Worm (Caenorhabditis elegans) whole organism, early embryonic: Measurements from ENCODE around the gene F59B2.14.
"Not testable (repeated sequence)": the region's sequence is repeated elsewhere in the genome, so short reads cannot be mapped to it uniquely, and the experiment has no call there.

ENCODE experiments used
- B0310.2 ChIP-seq: sonication (generic microtip); optimal IDR thresholded peaks from 2 replicates; lab custom pipeline; 2016; ENCODE audit warnings: mild to moderate bottlenecking, missing genetic modification characterization, missing compliant biosample characterization
- F13C5.2 ChIP-seq: sonication (generic microtip); optimal IDR thresholded peaks from 2 replicates; lab custom pipeline; 2017; ENCODE audit warnings: mild to moderate bottlenecking, missing genetic modification characterization, inconsistent platforms, missing compliant biosample characterization
- aly-1 ChIP-seq: sonication (generic microtip); optimal IDR thresholded peaks from 2 replicates; lab custom pipeline; 2016; ENCODE audit warnings: missing genetic modification characterization, missing compliant biosample characterization
- ama-1 ChIP-seq: fragments of 150-350 bp; optimal IDR thresholded peaks from 2 replicates; lab custom pipeline; 2014
- ceh-13 ChIP-seq: fragments of 200-800 bp; sonication (Bioruptor generic); optimal IDR thresholded peaks from 2 replicates; lab custom pipeline; 2018; ENCODE audit warnings: mild to moderate bottlenecking, missing genetic modification characterization, missing compliant biosample characterization
- ceh-36 ChIP-seq: sonication (generic microtip); optimal IDR thresholded peaks from 2 replicates; lab custom pipeline; 2016; ENCODE audit warnings: missing genetic modification characterization, inconsistent platforms, missing compliant biosample characterization
- ets-7 ChIP-seq: sonication (generic microtip); optimal IDR thresholded peaks from 2 replicates; lab custom pipeline; 2016; ENCODE audit warnings: missing genotype, missing genetic modification characterization, missing compliant biosample characterization
- flt-1 ChIP-seq: fragments of 200-800 bp; sonication (Bioruptor generic); IDR thresholded peaks from 2 replicates; pipeline ENCODE4 v1.3.6; 2022; ENCODE audit warnings: missing genetic modification characterization, missing compliant biosample characterization
- hmbx-1 ChIP-seq: sonication (generic microtip); optimal IDR thresholded peaks from 2 replicates; lab custom pipeline; 2016; ENCODE audit warnings: mild to moderate bottlenecking, missing genetic modification characterization, missing compliant biosample characterization
- hmg-4 ChIP-seq: fragments of 200-800 bp; sonication (Bioruptor generic); optimal IDR thresholded peaks from 2 replicates; lab custom pipeline; 2018; ENCODE audit warnings: mild to moderate bottlenecking, missing genetic modification characterization, missing compliant biosample characterization
- hnd-1 ChIP-seq: sonication (generic microtip); optimal IDR thresholded peaks from 2 replicates; lab custom pipeline; 2016; ENCODE audit warnings: missing genetic modification characterization, missing compliant biosample characterization
- pes-1 ChIP-seq: fragments of 200-800 bp; sonication (Bioruptor generic); IDR thresholded peaks from 2 replicates; pipeline ENCODE4 v1.3.6; 2022; ENCODE audit warnings: missing genetic modification reagents, missing genetic modification characterization, missing compliant biosample characterization
- scrt-1 ChIP-seq: fragments of 200-800 bp; sonication (Bioruptor generic); IDR thresholded peaks from 2 replicates; pipeline ENCODE4 v1.3.6; 2022; ENCODE audit warnings: missing genetic modification characterization, missing compliant biosample characterization
- sea-1 ChIP-seq: fragments of 200-800 bp; sonication (Bioruptor generic); conservative IDR thresholded peaks from 2 replicates; pipeline ENCODE4 v1.3.6; 2022; ENCODE audit warnings: missing genetic modification characterization, missing compliant biosample characterization
- tbx-11 ChIP-seq: fragments of 200-800 bp; sonication (Bioruptor generic); IDR thresholded peaks from 2 replicates; pipeline ENCODE4 v1.3.6; 2022; ENCODE audit warnings: missing genetic modification characterization, missing compliant biosample characterization
- tbx-37 ChIP-seq: fragments of 200-800 bp; sonication (Bioruptor generic); conservative IDR thresholded peaks from 2 replicates; pipeline ENCODE4 v1.3.6; 2022; ENCODE audit warnings: missing genetic modification reagents, missing genetic modification characterization, missing compliant biosample characterization
- tra-4 ChIP-seq: sonication (generic microtip); optimal IDR thresholded peaks from 2 replicates; lab custom pipeline; 2017; ENCODE audit warnings: missing genetic modification characterization, missing compliant biosample characterization

The F59B2.14 gene

DNA sequence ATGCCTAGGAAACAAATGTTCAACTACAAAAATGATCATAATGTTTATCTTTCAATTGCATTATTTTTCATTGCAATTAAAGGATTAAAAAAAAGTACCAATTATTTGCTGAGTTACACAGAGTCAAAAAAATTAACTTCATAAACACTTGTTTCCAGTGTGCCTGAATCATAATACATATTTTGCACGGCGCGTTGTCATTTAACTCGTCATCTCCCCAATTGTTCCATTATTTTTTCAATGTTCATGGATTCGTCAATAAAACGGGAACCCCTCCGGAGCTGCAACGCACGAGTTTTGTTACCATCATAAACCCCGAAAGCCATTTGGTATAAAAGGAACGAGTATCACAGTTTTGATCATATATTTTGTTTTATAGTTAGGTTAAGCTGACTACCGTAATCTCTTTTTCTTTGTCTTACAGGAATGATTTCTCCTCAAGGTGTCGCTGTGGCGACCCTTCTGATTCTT lies 5.2 kb downstream of the F59B2.14 start, which contains the start of gene F59B2.12:
Gene F59B2.12, plus strand, starts transcription at position 421 of the 471 bp plus-strand sequence.
- no peak for TF ChIP-seq hmg-4
- TF ChIP-seq aly-1 = no peak
- no peak for TF ChIP-seq ceh-36 (tag; lab: Kevin White, UChicago)

DNA sequence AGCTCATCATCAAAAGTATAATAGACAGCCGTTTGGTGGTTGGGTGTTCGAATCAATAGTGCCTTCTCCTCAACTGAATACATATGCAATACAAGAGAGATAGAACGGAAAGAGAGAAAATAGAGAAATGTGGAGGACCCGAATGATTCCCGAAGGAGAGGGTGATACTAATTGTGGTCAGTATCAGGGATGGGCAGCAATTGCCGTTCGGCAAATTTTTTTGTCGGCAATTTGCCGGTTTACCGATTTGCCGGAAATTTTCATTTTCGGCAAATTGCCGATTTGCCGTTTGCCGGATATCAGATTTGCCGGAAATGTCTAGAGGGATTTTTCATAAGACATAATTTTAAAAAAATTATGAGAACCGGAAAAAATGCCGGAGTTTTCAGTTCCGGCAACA lies 10.1 kb downstream of the F59B2.14 start, which contains the start of gene F59B2.9:
Gene F59B2.9, minus strand, starts transcription at position 101 of the 400 bp plus-strand sequence.
- TF ChIP-seq flt-1 (GFP tag; lab: Robert Waterston, UW) (no peak), hmbx-1 (tag; lab: Kevin White, UChicago) (no peak), ama-1 (lab: Kevin White, UChicago) (no peak), sea-1 (no peak), hnd-1 (tag; lab: Kevin White, UChicago) (no peak), hmg-4 (no peak), scrt-1 (GFP tag; lab: Robert Waterston, UW) (no peak), ceh-36 (tag; lab: Kevin White, UChicago) (no peak), B0310.2 (tag; lab: Kevin White, UChicago) (no peak), tbx-11 (GFP tag; lab: Robert Waterston, UW) (no peak), tra-4 (tag; lab: Kevin White, UChicago) (no peak), F13C5.2 (tag; lab: Kevin White, UChicago) (no peak), aly-1 (no peak), ceh-13 (GFP tag; lab: Kevin White, UChicago) (no peak), ets-7 (no peak), pes-1 (GFP tag; lab: Robert Waterston, UW) (no peak), tbx-37 (GFP tag; lab: Robert Waterston, UW) (no peak)

DNA sequence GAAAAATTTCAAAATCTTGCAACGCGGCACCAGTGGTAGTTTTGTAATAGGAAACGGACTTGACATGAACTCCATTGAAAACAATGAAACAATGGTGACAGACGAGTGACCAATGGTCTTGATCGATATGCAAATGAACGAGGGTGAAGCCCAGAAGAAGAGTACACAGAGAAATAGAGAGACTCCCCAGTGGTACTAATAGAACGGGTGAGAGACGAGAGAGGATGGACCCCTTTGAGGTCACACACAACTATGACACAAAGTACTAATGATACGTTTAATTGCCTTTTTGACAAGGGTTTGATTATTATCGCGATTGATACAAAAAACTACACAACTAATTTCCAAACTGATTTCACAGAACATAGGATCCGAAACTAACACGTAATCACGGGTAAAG lies 12.4 kb downstream of the F59B2.14 start, which contains the start of gene F59B2.8:
Gene F59B2.8, minus strand, starts transcription at position 151 of the 400 bp plus-strand sequence.
- TF ChIP-seq ceh-13 (GFP tag; lab: Kevin White, UChicago) (no peak), ceh-36 (tag; lab: Kevin White, UChicago) (no peak), pes-1 (GFP tag; lab: Robert Waterston, UW) (no peak), B0310.2 (tag; lab: Kevin White, UChicago) (no peak), hmg-4 (no peak)

DNA sequence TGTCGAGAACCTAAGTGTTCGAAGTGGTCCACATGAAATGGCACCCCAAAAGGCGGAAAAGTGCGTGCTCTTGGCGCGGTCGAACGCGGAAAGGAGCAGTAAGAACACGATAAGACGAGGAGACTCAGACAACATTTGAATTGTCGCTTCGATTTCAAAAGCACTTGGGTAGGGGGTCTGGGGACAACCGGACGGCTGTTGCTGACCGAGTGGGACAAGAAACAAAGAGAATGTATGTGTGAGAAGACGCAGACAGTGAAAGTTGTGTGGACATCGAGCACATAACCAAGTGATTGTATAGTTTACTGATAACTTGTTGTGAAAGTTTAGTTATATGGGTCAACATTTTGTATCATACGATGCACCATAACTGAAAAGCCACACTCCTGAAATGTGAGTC lies 15.3 kb downstream of the F59B2.14 start:
- no peak for TF ChIP-seq ama-1 (lab: Kevin White, UChicago)
- peak; percentile 22 for TF ChIP-seq hmg-4

DNA sequence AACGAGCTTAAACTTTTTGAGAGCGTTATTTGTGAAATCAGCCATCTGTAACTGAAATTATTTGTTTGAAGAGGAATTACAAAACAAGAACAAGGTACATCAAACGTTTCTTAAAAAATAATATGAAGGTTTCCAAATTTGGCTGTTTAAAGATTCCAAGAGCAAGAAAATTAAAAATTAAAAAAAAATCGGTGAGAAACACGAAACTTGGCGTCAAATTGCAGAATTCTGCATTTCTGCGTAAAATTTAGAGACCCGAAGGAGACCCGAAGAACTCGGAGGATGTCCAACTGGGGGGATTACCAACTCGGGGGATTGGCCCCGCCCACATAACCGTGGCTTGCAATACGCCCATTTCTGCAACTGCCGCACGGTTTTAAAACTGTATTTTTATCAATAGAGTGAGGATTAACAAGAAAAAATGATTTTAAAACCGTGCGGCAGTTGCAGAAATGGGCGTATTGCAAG lies 16.5 kb downstream of the F59B2.14 start, which contains the start of gene rab-6.1:
Gene rab-6.1, minus strand, starts transcription at position 51 of the 468 bp plus-strand sequence.
- not testable (repeated sequence) for TF ChIP-seq hmg-4; flt-1 (GFP tag; lab: Robert Waterston, UW); ets-7

DNA sequence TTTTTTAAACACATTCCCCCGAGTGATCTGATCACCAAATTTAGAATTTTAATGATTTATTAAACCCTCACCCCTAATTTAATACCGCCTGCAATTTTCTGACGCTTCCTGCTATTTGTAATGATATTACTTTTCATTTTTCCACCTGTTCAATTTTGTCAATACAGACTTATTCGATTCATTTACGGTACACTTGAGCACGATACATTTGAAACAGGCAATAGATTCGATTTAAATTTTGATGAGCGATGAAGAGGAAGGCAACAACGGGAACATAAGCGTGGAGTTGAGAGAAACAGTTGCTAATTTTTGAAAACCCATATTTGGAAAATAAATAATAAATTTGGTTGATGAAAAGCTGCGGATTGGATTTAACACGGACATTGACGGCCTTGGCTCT lies 17.8 kb downstream of the F59B2.14 start:
- no peak for TF ChIP-seq hmbx-1 (tag; lab: Kevin White, UChicago)
- no peak for TF ChIP-seq tbx-37 (GFP tag; lab: Robert Waterston, UW)
- no peak for TF ChIP-seq hnd-1 (tag; lab: Kevin White, UChicago)
- TF ChIP-seq scrt-1 (GFP tag; lab: Robert Waterston, UW) = no peak
- no peak for TF ChIP-seq flt-1 (GFP tag; lab: Robert Waterston, UW)

DNA sequence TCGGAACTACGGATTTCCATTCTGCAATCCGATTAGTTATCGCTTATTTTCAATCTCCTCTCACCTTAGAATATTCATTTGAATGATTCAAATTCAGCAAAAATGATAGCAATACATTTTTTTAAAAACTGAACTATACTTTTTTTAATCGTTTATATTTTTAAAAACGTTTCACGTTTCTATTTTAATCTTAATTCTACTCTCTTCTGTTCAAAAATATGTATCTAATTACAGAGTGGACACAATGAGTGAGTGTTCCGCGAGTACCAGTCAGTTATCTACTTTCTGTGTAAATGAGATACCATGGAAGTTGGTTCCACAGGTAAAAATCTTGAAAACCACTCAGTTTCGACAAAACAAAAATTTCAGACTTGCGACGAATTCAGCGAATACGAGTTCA lies 19.9 kb downstream of the F59B2.14 start, which contains the start of the genes F59B2.15 and zif-1:
Gene F59B2.15, minus strand, starts transcription at position 101 of the 400 bp plus-strand sequence.
Gene zif-1, plus strand, starts transcription at position 235 of the 400 bp plus-strand sequence.
- TF ChIP-seq tbx-37 (GFP tag; lab: Robert Waterston, UW) (no peak), tra-4 (tag; lab: Kevin White, UChicago) (no peak), pes-1 (GFP tag; lab: Robert Waterston, UW) (no peak), scrt-1 (GFP tag; lab: Robert Waterston, UW) (no peak), ceh-36 (tag; lab: Kevin White, UChicago) (no peak), tbx-11 (GFP tag; lab: Robert Waterston, UW) (no peak), ets-7 (no peak), ama-1 (lab: Kevin White, UChicago) (no peak), ceh-13 (GFP tag; lab: Kevin White, UChicago) (no peak), hnd-1 (tag; lab: Kevin White, UChicago) (no peak), hmg-4 (no peak), hmbx-1 (tag; lab: Kevin White, UChicago) (no peak), flt-1 (GFP tag; lab: Robert Waterston, UW) (no peak), F13C5.2 (tag; lab: Kevin White, UChicago) (no peak), sea-1 (no peak), B0310.2 (tag; lab: Kevin White, UChicago) (no peak), aly-1 (no peak)

DNA sequence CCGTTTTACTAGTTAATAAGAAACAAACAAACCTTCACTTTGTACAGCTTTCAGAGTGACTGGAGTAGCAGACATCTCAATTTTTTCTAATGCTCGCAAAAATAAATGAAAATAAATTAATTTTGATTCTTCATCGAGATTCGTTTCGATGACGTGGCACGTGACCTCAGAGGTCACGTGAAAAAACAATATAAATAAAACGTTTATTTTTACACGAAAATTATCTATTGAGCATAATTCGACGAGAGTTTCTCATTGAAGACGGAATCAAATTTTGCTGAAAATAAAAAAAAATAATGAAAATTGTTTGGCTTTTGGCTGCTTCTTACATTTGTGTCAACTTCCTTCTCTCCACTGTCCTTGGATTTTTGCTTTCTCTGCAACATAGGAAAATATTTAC lies 20.5 kb downstream of the F59B2.14 start, which contains the start of gene rpn-6.2:
Gene rpn-6.2, minus strand, starts transcription at position 101 of the 400 bp plus-strand sequence.
- TF ChIP-seq ceh-36 (tag; lab: Kevin White, UChicago) (no peak), tbx-37 (GFP tag; lab: Robert Waterston, UW) (no peak), B0310.2 (tag; lab: Kevin White, UChicago) (no peak), sea-1 (no peak), flt-1 (GFP tag; lab: Robert Waterston, UW) (no peak), hmbx-1 (tag; lab: Kevin White, UChicago) (no peak), hnd-1 (tag; lab: Kevin White, UChicago) (no peak), aly-1 (no peak)
